Fruit fly (Drosophila melanogaster) whole organism: ENCODE results near the gene Mhc.

Source experiments
- CG8478 ChIP-seq: fragments of >200 bp; optimal IDR thresholded peaks from 2 replicates; lab custom pipeline; 2018; ENCODE audit warnings: inconsistent platforms
- EcR ChIP-seq, 2 experiments: fragments of >200 bp; optimal IDR thresholded peaks; 2 replicates each; lab custom pipeline; 2017; ENCODE audit warnings: missing biosample characterization in 2 of 2, missing genetic modification characterization in 2 of 2, missing genetic modification reagents in 2 of 2
- pan ChIP-seq: fragments of >200 bp; optimal IDR thresholded peaks from 2 replicates; lab custom pipeline; 2017
- psq ChIP-seq: fragments of >200 bp; optimal IDR thresholded peaks from 2 replicates; lab custom pipeline; 2017

DNA sequence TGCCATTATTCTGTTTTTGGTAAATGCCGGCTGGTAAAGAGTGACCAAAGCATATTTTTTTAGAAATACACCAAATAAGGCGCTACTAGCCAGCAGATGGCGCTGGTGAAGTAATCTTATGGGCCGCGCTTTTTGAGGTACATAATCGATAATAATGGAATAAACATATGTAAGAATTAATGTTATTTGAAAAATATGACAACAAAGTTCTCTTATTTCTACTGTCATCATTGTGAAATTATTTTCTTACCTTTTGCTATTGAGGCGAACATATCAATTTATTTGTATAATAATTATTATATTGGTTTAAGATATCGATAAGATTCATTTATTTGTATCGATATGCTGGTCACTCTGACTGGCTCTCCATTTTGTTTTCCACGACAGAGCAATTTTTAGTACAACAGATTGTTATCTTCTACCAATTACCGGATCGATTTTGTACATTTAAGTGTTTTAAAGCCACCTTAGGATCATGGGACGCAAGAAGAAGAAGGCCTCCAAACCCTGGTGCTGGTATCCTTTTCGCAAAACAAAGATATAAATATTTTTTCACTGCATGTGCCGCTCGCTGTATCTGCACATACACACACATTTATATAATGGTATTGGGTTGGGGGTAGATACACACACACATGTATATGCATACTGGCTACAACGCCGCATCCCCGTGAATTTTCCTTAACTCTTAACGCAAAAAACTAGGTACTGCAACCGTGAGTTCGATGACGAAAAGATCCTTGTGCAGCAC, 23.1 kb upstream of the Mhc start, which contains the start of the genes LSm7 and BuGZ:
- TF ChIP-seq pan: no peak
- TF ChIP-seq psq (lab: Kevin White, UChicago): no peak
- no peak for TF ChIP-seq CG8478 (lab: Kevin White, UChicago)
- no peak for TF ChIP-seq EcR (GFP tag; optimal IDR thresholded peaks at IDR 0.05; lab: Kevin White, UChicago)
